Worm (Caenorhabditis elegans): ENCODE results near the gene W02B12.1.

- TF ChIP-seq hlh-15 (tag; optimal IDR thresholded peaks at IDR 0.05) (no peak), sox-4 (tag; optimal IDR thresholded peaks at IDR 0.05) (no peak), hlh-30 (tag; optimal IDR thresholded peaks at IDR 0.05; ENCODE audit: insufficient read depth) (no peak), dve-1 (tag; optimal IDR thresholded peaks at IDR 0.05) (no peak)
Observed at ce11 chrII:11459883-11460282, 11.1 kb downstream of the W02B12.1 start.
